Fruit fly (Drosophila melanogaster) whole organism, embryonic: ENCODE measurements around the gene tay.

Experiments used
- Blimp-1 ChIP-seq: fragments of 200-800 bp; sonication (Bioruptor generic); optimal IDR thresholded peaks from 3 replicates; lab custom pipeline; 2018; ENCODE audit warnings: missing biosample characterization, missing genetic modification characterization, mild to moderate bottlenecking, moderate library complexity, missing genetic modification reagents
- CG10147 ChIP-seq: fragments of 200-800 bp; sonication (Bioruptor generic); optimal IDR thresholded peaks from 2 replicates; lab custom pipeline; 2019; ENCODE audit warnings: missing biosample characterization, mild to moderate bottlenecking, missing genetic modification characterization, moderate library complexity
- CG10979 ChIP-seq: fragments of 200-800 bp; sonication (Bioruptor generic); optimal IDR thresholded peaks from 2 replicates; lab custom pipeline; 2018; ENCODE audit warnings: missing biosample characterization, mild to moderate bottlenecking, missing genetic modification characterization, moderate library complexity
- CG11247 ChIP-seq: fragments of 200-800 bp; sonication (Bioruptor generic); IDR thresholded peaks from 2 replicates; pipeline ENCODE4 v1.3.6; 2022; ENCODE audit warnings: missing biosample characterization, missing genetic modification characterization
- CG11398 ChIP-seq: fragments of 200-800 bp; sonication (Bioruptor generic); optimal IDR thresholded peaks from 2 replicates; lab custom pipeline; 2016; ENCODE audit warnings: missing biosample characterization, missing genetic modification characterization
- CG1233 ChIP-seq: fragments of 200-800 bp; sonication (Bioruptor generic); optimal IDR thresholded peaks from 4 replicates; lab custom pipeline; 2018; ENCODE audit warnings: missing biosample characterization, mild to moderate bottlenecking, missing genetic modification characterization
- CG15011 ChIP-seq: fragments of 200-800 bp; sonication (Bioruptor generic); optimal IDR thresholded peaks from 3 replicates; lab custom pipeline; 2018; ENCODE audit warnings: missing biosample characterization, mild to moderate bottlenecking, missing genetic modification characterization
- CG15601 ChIP-seq: fragments of 200-800 bp; sonication (Bioruptor generic); optimal IDR thresholded peaks from 3 replicates; lab custom pipeline; 2019; ENCODE audit warnings: missing biosample characterization, mild to moderate bottlenecking, missing genetic modification characterization, moderate library complexity
- CG1832 ChIP-seq: fragments of 200-800 bp; sonication (Bioruptor generic); optimal IDR thresholded peaks from 2 replicates; lab custom pipeline; 2017; ENCODE audit warnings: missing biosample characterization, mild to moderate bottlenecking, missing genetic modification characterization, inconsistent platforms
- CG3281 ChIP-seq: fragments of 200-800 bp; sonication (Bioruptor generic); optimal IDR thresholded peaks from 3 replicates; lab custom pipeline; 2017; ENCODE audit warnings: missing biosample characterization, mild to moderate bottlenecking, missing genetic modification characterization
- CG4282 ChIP-seq: fragments of 200-800 bp; sonication (Bioruptor generic); optimal IDR thresholded peaks from 2 replicates; lab custom pipeline; 2016; ENCODE audit warnings: missing biosample characterization, missing genetic modification characterization
- CG4854 ChIP-seq: fragments of 200-800 bp; sonication (Bioruptor generic); optimal IDR thresholded peaks from 2 replicates; lab custom pipeline; 2016; ENCODE audit warnings: missing biosample characterization, missing genetic modification characterization, inconsistent platforms
- CG5245 ChIP-seq: fragments of 200-800 bp; sonication (Bioruptor generic); optimal IDR thresholded peaks from 3 replicates; lab custom pipeline; 2016; ENCODE audit warnings: missing biosample characterization, missing genetic modification characterization
- CG6175 ChIP-seq: fragments of 200-800 bp; sonication (Bioruptor generic); IDR thresholded peaks from 3 replicates; pipeline ENCODE4 v1.3.6; 2022; ENCODE audit warnings: missing biosample characterization, missing genetic modification characterization
- CG6272 ChIP-seq: fragments of 200-800 bp; sonication (Bioruptor generic); IDR thresholded peaks from 2 replicates; pipeline ENCODE4 v1.3.6; 2022; ENCODE audit warnings: missing biosample characterization, missing genetic modification characterization
- CG6791 ChIP-seq: fragments of 200-800 bp; sonication (Bioruptor generic); IDR thresholded peaks from 3 replicates; pipeline ENCODE4 v1.3.6; 2022; ENCODE audit warnings: missing biosample characterization, missing genetic modification characterization; ENCODE audit not compliant: partially characterized antibody
- CG8478 ChIP-seq: fragments of >200 bp; optimal IDR thresholded peaks from 2 replicates; lab custom pipeline; 2018
- CG8924 ChIP-seq: fragments of 200-800 bp; optimal IDR thresholded peaks from 3 replicates; lab custom pipeline; 2019; ENCODE audit warnings: missing biosample characterization, mild to moderate bottlenecking, missing genetic modification characterization, moderate library complexity
- D ChIP-seq, 2 experiments: fragments of 200-800 bp in 1 of 2; fragments of >200 bp in 1 of 2; sonication (Bioruptor generic) in 1 of 2; optimal IDR thresholded peaks; 2 replicates in 1 of 2; 3 replicates in 1 of 2; lab custom pipeline; 2017; ENCODE audit warnings: mild to moderate bottlenecking in 1 of 2, missing biosample characterization in 1 of 2, missing genetic modification characterization in 1 of 2, missing genetic modification reagents in 1 of 2
- Deaf1 ChIP-seq: fragments of 200-800 bp; optimal IDR thresholded peaks from 3 replicates; lab custom pipeline; 2019; ENCODE audit warnings: missing biosample characterization, mild to moderate bottlenecking, missing genetic modification characterization, moderate library complexity
- Dref ChIP-seq: fragments of 200-800 bp; sonication (Bioruptor generic); IDR thresholded peaks from 2 replicates; pipeline ENCODE4 v1.3.6; 2022; ENCODE audit warnings: missing biosample characterization, missing genetic modification characterization
- Drgx ChIP-seq: fragments of 200-800 bp; sonication (Bioruptor generic); IDR thresholded peaks from 2 replicates; pipeline ENCODE4 v1.3.6; 2022; ENCODE audit warnings: missing biosample characterization, missing genetic modification characterization
- Ets97D ChIP-seq: fragments of 200-800 bp; sonication (Bioruptor generic); optimal IDR thresholded peaks from 3 replicates; lab custom pipeline; 2016; ENCODE audit warnings: missing biosample characterization, missing genetic modification characterization
- HLH4C ChIP-seq: fragments of 200-800 bp; sonication (Bioruptor generic); IDR thresholded peaks from 3 replicates; pipeline ENCODE4 v1.3.6; 2022; ENCODE audit warnings: missing biosample characterization, missing genetic modification characterization; ENCODE audit not compliant: partially characterized antibody
- Hr78 ChIP-seq, 2 experiments: fragments of 200-800 bp in 1 of 2; fragments of >200 bp in 1 of 2; sonication (Bioruptor generic) in 1 of 2; optimal IDR thresholded peaks; 2 replicates each; lab custom pipeline; 2017 to 2019; ENCODE audit warnings: missing biosample characterization in 2 of 2, missing genetic modification characterization in 2 of 2, mild to moderate bottlenecking in 1 of 2, moderate library complexity in 1 of 2
- Lhr ChIP-seq: fragments of 200-800 bp; sonication (Bioruptor generic); optimal IDR thresholded peaks from 3 replicates; lab custom pipeline; 2017; ENCODE audit warnings: mild to moderate bottlenecking, missing biosample characterization, missing genetic modification reagents, missing genetic modification characterization
- MBD-R2 ChIP-seq: fragments of 200-800 bp; sonication (Bioruptor generic); IDR thresholded peaks from 2 replicates; pipeline ENCODE4 v1.3.6; 2022; ENCODE audit warnings: missing biosample characterization, missing genetic modification characterization
- Mes4 ChIP-seq: fragments of 200-800 bp; sonication (Bioruptor generic); optimal IDR thresholded peaks from 2 replicates; lab custom pipeline; 2016; ENCODE audit warnings: missing biosample characterization, missing genetic modification characterization
- NK7.1 ChIP-seq: fragments of 200-800 bp; sonication (Bioruptor generic); optimal IDR thresholded peaks from 3 replicates; lab custom pipeline; 2016; ENCODE audit warnings: missing biosample characterization, missing genetic modification characterization
- Optix ChIP-seq: fragments of 200-800 bp; sonication (Bioruptor generic); IDR thresholded peaks from 3 replicates; pipeline ENCODE4 v1.3.6; 2022; ENCODE audit warnings: missing biosample characterization, missing genetic modification characterization
- Pdp1 ChIP-seq, 2 experiments: fragments of 200-800 bp; sonication (Bioruptor generic); optimal IDR thresholded peaks; 3 replicates each; lab custom pipeline; 2016; ENCODE audit warnings: missing biosample characterization in 2 of 2, missing genetic modification characterization in 2 of 2, mild to moderate bottlenecking in 1 of 2, moderate library complexity in 1 of 2
- Rfx ChIP-seq: fragments of 200-800 bp; sonication (Bioruptor generic); IDR thresholded peaks from 2 replicates; pipeline ENCODE4 v1.3.6; 2022; ENCODE audit warnings: missing biosample characterization, missing genetic modification characterization
- Rx ChIP-seq: fragments of 200-800 bp; sonication (Bioruptor generic); IDR thresholded peaks from 2 replicates; pipeline ENCODE4 v1.3.6; 2022; ENCODE audit warnings: missing biosample characterization, missing genetic modification characterization
- Side ChIP-seq: fragments of 200-800 bp; sonication (Bioruptor generic); optimal IDR thresholded peaks from 2 replicates; lab custom pipeline; 2016; ENCODE audit warnings: missing biosample characterization, missing genetic modification characterization
- Sry-δ ChIP-seq: fragments of 200-800 bp; sonication (Bioruptor generic); optimal IDR thresholded peaks from 2 replicates; lab custom pipeline; 2016; ENCODE audit warnings: missing biosample characterization, missing genetic modification characterization
- ab ChIP-seq: fragments of 200-800 bp; sonication (Bioruptor generic); optimal IDR thresholded peaks from 2 replicates; lab custom pipeline; 2016; ENCODE audit warnings: missing biosample characterization, missing genetic modification characterization
- br ChIP-seq: fragments of >200 bp; optimal IDR thresholded peaks from 2 replicates; lab custom pipeline; 2017
- da ChIP-seq: fragments of 200-800 bp; sonication (Bioruptor generic); optimal IDR thresholded peaks from 2 replicates; lab custom pipeline; 2016; ENCODE audit warnings: missing biosample characterization, missing genetic modification characterization
- dpn ChIP-seq, 2 experiments: fragments of 200-800 bp; sonication (Bioruptor generic); optimal IDR thresholded peaks; 3 replicates each; lab custom pipeline; 2016; ENCODE audit warnings: missing biosample characterization in 2 of 2, missing genetic modification characterization in 2 of 2
- ftz-f1 ChIP-seq: fragments of 200-800 bp; sonication (Bioruptor generic); optimal IDR thresholded peaks from 2 replicates; lab custom pipeline; 2016; ENCODE audit warnings: missing biosample characterization, missing genetic modification characterization
- gce ChIP-seq: fragments of 200-800 bp; sonication (Bioruptor generic); IDR thresholded peaks from 3 replicates; pipeline ENCODE4 v1.3.6; 2022; ENCODE audit warnings: missing biosample characterization, missing genetic modification characterization
- grn ChIP-seq: fragments of 200-800 bp; sonication (Bioruptor generic); optimal IDR thresholded peaks from 3 replicates; lab custom pipeline; 2017; ENCODE audit warnings: missing biosample characterization, missing genetic modification characterization
- kah ChIP-seq: fragments of 200-800 bp; sonication (Bioruptor generic); optimal IDR thresholded peaks from 2 replicates; lab custom pipeline; 2018; ENCODE audit warnings: missing biosample characterization, mild to moderate bottlenecking, missing genetic modification characterization
- nom ChIP-seq: fragments of 200-800 bp; sonication (Bioruptor generic); optimal IDR thresholded peaks from 2 replicates; lab custom pipeline; 2017; ENCODE audit warnings: missing biosample characterization, missing genetic modification characterization, mild to moderate bottlenecking, moderate library complexity, missing genetic modification reagents
- pzg ChIP-seq: fragments of 200-800 bp; sonication (Bioruptor generic); optimal IDR thresholded peaks from 3 replicates; lab custom pipeline; 2018; ENCODE audit warnings: missing biosample characterization, mild to moderate bottlenecking, missing genetic modification characterization, moderate library complexity
- ro ChIP-seq: fragments of 200-800 bp; sonication (Bioruptor generic); IDR thresholded peaks from 2 replicates; pipeline ENCODE4 v1.3.6; 2022; ENCODE audit warnings: missing biosample characterization, missing genetic modification characterization
- sd ChIP-seq: fragments of 200-800 bp; sonication (Bioruptor generic); optimal IDR thresholded peaks from 3 replicates; lab custom pipeline; 2018; ENCODE audit warnings: missing biosample characterization, mild to moderate bottlenecking, missing genetic modification characterization, moderate library complexity
- ttk ChIP-seq: fragments of 200-800 bp; sonication (Bioruptor generic); IDR thresholded peaks from 2 replicates; pipeline ENCODE4 v2.1.2; 2022; ENCODE audit warnings: missing biosample characterization, missing genetic modification characterization
- twi ChIP-seq: fragments of 200-800 bp; optimal IDR thresholded peaks from 2 replicates; lab custom pipeline; 2019; ENCODE audit warnings: missing biosample characterization, mild to moderate bottlenecking, missing genetic modification characterization, moderate library complexity
- unc-4 ChIP-seq: fragments of 200-800 bp; sonication (Bioruptor generic); IDR thresholded peaks from 2 replicates; pipeline ENCODE4 v1.3.6; 2022; ENCODE audit warnings: missing biosample characterization, missing genetic modification characterization; ENCODE audit not compliant: partially characterized antibody

tay gene

DNA sequence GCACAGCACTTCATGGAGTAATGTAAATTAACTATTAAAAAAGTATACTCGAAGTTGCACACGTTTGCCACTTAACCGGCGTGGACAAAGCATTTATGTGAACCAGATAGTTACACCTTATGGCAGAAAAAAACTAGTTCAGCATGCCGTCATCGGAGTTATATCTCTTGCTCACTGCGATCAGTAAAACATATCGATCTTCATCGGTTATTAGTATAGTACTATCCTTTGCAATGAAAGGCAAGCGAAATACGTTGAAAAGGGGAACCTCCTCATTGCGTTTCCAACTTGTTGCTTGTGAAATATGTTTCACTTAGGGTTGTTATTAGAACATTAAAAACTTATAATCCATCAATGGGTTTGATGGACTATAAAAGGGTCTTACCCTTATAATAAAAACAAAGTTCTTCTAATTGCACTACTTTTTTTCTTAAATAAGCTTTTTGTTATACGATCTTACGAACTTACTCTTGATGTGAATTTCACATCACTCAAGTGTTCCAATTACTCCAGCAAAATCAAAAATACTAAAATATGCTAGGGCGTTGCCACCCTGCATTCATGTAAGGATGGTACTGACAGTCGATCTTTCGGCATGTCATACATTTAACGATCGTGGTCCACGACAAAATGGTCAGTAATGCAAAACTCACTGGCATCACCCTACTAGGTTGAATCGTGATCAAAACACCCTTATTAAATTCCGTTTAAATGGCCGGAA, 22.6 kb upstream of the tay start, which contains the start of gene CycD (continued):
- no peak for TF ChIP-seq ab (GFP tag; lab: Kevin White, UChicago)
- peak; percentile 61 for TF ChIP-seq Ets97D (GFP tag; lab: Kevin White, UChicago)
- no peak for TF ChIP-seq da (GFP tag; lab: Kevin White, UChicago)
- no peak for TF ChIP-seq CG15601 (tag; lab: Kevin White, UChicago)
- TF ChIP-seq CG11247, result 0 out of 2 replicates have a peak, but pooled peaks have one; percentile 22
- no peak for TF ChIP-seq ro
- peak; percentile 4 to 37 for TF ChIP-seq Pdp1 (GFP tag; optimal IDR thresholded peaks at IDR 0.05; lab: Kevin White, UChicago)
- TF ChIP-seq ttk (GFP tag; lab: Robert Waterston, UW), result no peak
- no peak for TF ChIP-seq CG6175 (GFP tag; lab: Robert Waterston, UW)
- peak; percentile 48 for TF ChIP-seq HLH4C (GFP tag; lab: Robert Waterston, UW)
- peak; percentile 58 for TF ChIP-seq pzg (GFP tag; lab: Kevin White, UChicago)
- no peak for TF ChIP-seq Rx (GFP tag; lab: Robert Waterston, UW)
- peak; percentile 42; the same call in 1 of the 2 replicates for TF ChIP-seq MBD-R2 (GFP tag; lab: Robert Waterston, UW)
- no peak for TF ChIP-seq unc-4
- TF ChIP-seq CG1832 (GFP tag; lab: Kevin White, UChicago), result no peak
- TF ChIP-seq CG4854, result no peak
- TF ChIP-seq D (optimal IDR thresholded peaks at IDR 0.05; lab: Kevin White, UChicago), result no peak
- no peak for TF ChIP-seq D (GFP tag; optimal IDR thresholded peaks at IDR 0.05; lab: Kevin White, UChicago)
- TF ChIP-seq CG5245, result no peak
- TF ChIP-seq CG1233 (GFP tag; lab: Kevin White, UChicago), result no peak
- TF ChIP-seq twi (tag; lab: Kevin White, UChicago), result no peak
- no peak for TF ChIP-seq Deaf1
- no peak for TF ChIP-seq CG4282 (GFP tag; lab: Kevin White, UChicago)
- peak; percentile 78; the same call in 2 of the 3 replicates for TF ChIP-seq CG6791
- peak; percentile 32 for TF ChIP-seq Lhr (GFP tag; lab: Kevin White, UChicago)
- TF ChIP-seq Dref, result peak; percentile 55
- TF ChIP-seq ftz-f1 (GFP tag; lab: Kevin White, UChicago), result no peak
- no peak for TF ChIP-seq NK7.1 (GFP tag; lab: Kevin White, UChicago)
- TF ChIP-seq CG11398 (GFP tag; lab: Kevin White, UChicago), result no peak
- no peak for TF ChIP-seq sd
- no peak; the same call in 1 of the 2 replicates for TF ChIP-seq Rfx (GFP tag; lab: Robert Waterston, UW)
- no peak for TF ChIP-seq gce (GFP tag; lab: Robert Waterston, UW)
- TF ChIP-seq CG10979 (tag; lab: Kevin White, UChicago), result peak; percentile 21
- no peak for TF ChIP-seq CG3281 (GFP tag; lab: Kevin White, UChicago)
- no peak for TF ChIP-seq CG6272 (GFP tag; lab: Robert Waterston, UW)
- no peak for TF ChIP-seq Blimp-1 (GFP tag; lab: Kevin White, UChicago)
- TF ChIP-seq CG8924 (tag; lab: Kevin White, UChicago), result no peak
- TF ChIP-seq CG15011 (GFP tag; lab: Kevin White, UChicago), result no peak
- TF ChIP-seq grn (GFP tag; lab: Kevin White, UChicago), result no peak
- TF ChIP-seq Side (GFP tag; lab: Kevin White, UChicago), result no peak
- no peak; the same call in 2 of the 3 replicates for TF ChIP-seq Optix (GFP tag; lab: Robert Waterston, UW)
- no peak for TF ChIP-seq CG8478 (lab: Kevin White, UChicago)
- TF ChIP-seq Sry-δ (GFP tag; lab: Kevin White, UChicago), result peak; percentile 76
- TF ChIP-seq Hr78 (GFP tag; optimal IDR thresholded peaks at IDR 0.05; lab: Kevin White, UChicago), result no peak
- TF ChIP-seq Drgx (GFP tag; lab: Robert Waterston, UW), result no peak
- no peak for TF ChIP-seq br (lab: Kevin White, UChicago)
- no peak for TF ChIP-seq kah
- no peak for TF ChIP-seq nom (GFP tag; lab: Kevin White, UChicago)
- peak in 1 of 2 experiments; percentile 17 for TF ChIP-seq dpn (GFP tag; optimal IDR thresholded peaks at IDR 0.05; lab: Kevin White, UChicago)
- no peak for TF ChIP-seq CG10147 (GFP tag; lab: Kevin White, UChicago)
- no peak for TF ChIP-seq Mes4 (GFP tag; lab: Kevin White, UChicago)
